Worm (Caenorhabditis elegans) whole organism, young adult: ENCODE results near the gene T22E5.6.

Experiments
- B0035.1 ChIP-seq: sonication (generic microtip); optimal IDR thresholded peaks from 2 replicates; lab custom pipeline; 2016; ENCODE audit warnings: missing genetic modification characterization, mild to moderate bottlenecking, missing compliant biosample characterization, missing genotype, missing genetic modification reagents
- F10E7.11 ChIP-seq: sonication (generic microtip); optimal IDR thresholded peaks from 2 replicates; lab custom pipeline; 2017; ENCODE audit warnings: mild to moderate bottlenecking, missing genetic modification characterization, moderate library complexity, missing compliant biosample characterization
- F23B12.7 ChIP-seq: sonication (generic microtip); optimal IDR thresholded peaks from 2 replicates; lab custom pipeline; 2017; ENCODE audit warnings: missing genetic modification characterization, mild to moderate bottlenecking, missing compliant biosample characterization, antibody characterized with exemption, moderate library complexity; ENCODE audit not compliant: insufficient read depth
- Y53F4B.3 ChIP-seq: fragments of 200-800 bp; sonication (Bioruptor generic); IDR thresholded peaks from 2 replicates; pipeline ENCODE4 v1.3.6; 2022; ENCODE audit warnings: missing genetic modification reagents, missing genetic modification characterization, missing compliant biosample characterization
- attf-3 ChIP-seq: fragments of 200-800 bp; sonication (Bioruptor generic); conservative IDR thresholded peaks from 2 replicates; pipeline ENCODE4 v1.3.6; 2022; ENCODE audit warnings: missing genetic modification reagents, missing genetic modification characterization, missing compliant biosample characterization
- ceh-91 ChIP-seq: fragments of 200-800 bp; sonication (Bioruptor generic); IDR thresholded peaks from 2 replicates; pipeline ENCODE4 v1.3.6; 2022; ENCODE audit warnings: missing genetic modification reagents, missing genetic modification characterization, missing compliant biosample characterization
- die-1 ChIP-seq: sonication (generic microtip); optimal IDR thresholded peaks from 2 replicates; lab custom pipeline; 2016; ENCODE audit warnings: missing genotype, mild to moderate bottlenecking, missing genetic modification characterization, missing compliant biosample characterization
- dpff-1 ChIP-seq: sonication (generic microtip); optimal IDR thresholded peaks from 2 replicates; lab custom pipeline; 2017; ENCODE audit warnings: mild to moderate bottlenecking, missing genetic modification characterization, missing compliant biosample characterization
- dpl-1 ChIP-seq: fragments of 150-350 bp; optimal IDR thresholded peaks from 2 replicates; lab custom pipeline; 2014; ENCODE audit warnings: missing biosample characterization, missing genetic modification reagents, missing genetic modification characterization
- hlh-26 ChIP-seq: fragments of 200-800 bp; sonication (Bioruptor generic); conservative IDR thresholded peaks from 2 replicates; pipeline ENCODE4 v1.3.6; 2022; ENCODE audit warnings: missing genetic modification reagents, missing genetic modification characterization, missing compliant biosample characterization
- let-526 ChIP-seq: fragments of 200-800 bp; sonication (Bioruptor generic); IDR thresholded peaks from 2 replicates; pipeline ENCODE4 v1.3.6; 2022; ENCODE audit warnings: missing genetic modification reagents, missing genetic modification characterization, missing compliant biosample characterization
- lsl-1 ChIP-seq: fragments of 200-800 bp; sonication (Bioruptor generic); optimal IDR thresholded peaks from 2 replicates; lab custom pipeline; 2018; ENCODE audit warnings: mild to moderate bottlenecking, missing genetic modification characterization, moderate library complexity, missing compliant biosample characterization
- nfya-2 ChIP-seq: fragments of 200-800 bp; sonication (Bioruptor generic); IDR thresholded peaks from 2 replicates; pipeline ENCODE4 v1.3.6; 2022; ENCODE audit warnings: missing genetic modification reagents, missing genetic modification characterization, missing compliant biosample characterization
- rec-8 ChIP-seq, 2 experiments: sonication (generic microtip); optimal IDR thresholded peaks; 2 replicates each; lab custom pipeline; 2016; ENCODE audit warnings: mild to moderate bottlenecking in 2 of 2, missing genetic modification characterization in 2 of 2, missing genetic modification reagents in 2 of 2, missing genotype in 2 of 2, missing biosample characterization in 1 of 2, missing compliant biosample characterization in 1 of 2, moderate library complexity in 1 of 2
- sea-2 ChIP-seq: fragments of 200-800 bp; sonication (Bioruptor generic); IDR thresholded peaks from 2 replicates; pipeline ENCODE4 v1.3.6; 2022; ENCODE audit warnings: missing genetic modification characterization, missing compliant biosample characterization

The T22E5.6 gene

DNA sequence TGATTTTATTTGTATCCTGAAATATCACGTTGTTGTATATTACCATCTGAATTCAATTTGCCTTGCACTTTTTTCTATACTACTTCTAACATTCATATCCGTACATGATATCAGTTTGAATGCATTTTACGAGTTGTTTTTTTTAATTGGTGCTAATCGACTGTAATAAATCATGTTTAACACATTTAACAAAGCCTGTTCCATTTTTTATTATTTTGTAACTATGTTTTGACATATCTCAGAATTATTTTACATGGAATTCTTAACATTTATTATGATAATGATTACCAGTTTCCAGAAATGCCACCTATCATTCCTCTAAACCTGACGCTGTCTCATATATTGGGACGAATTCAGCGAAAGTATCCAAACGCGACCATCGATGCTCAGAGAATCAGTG lies 50.5 kb downstream of the T22E5.6 start, which contains the start of gene C03B1.3:
C03B1.3 (plus strand) TSS at position 301 of the 400 bp plus-strand sequence.
- TF ChIP-seq dpl-1 (GFP tag; lab: Kevin White, UChicago) (no peak), lsl-1 (GFP tag; lab: Kevin White, UChicago) (no peak), rec-8 (tag; optimal IDR thresholded peaks at IDR 0.05; lab: Kevin White, UChicago) (no peak), F10E7.11 (tag; lab: Kevin White, UChicago) (no peak), dpff-1 (tag; lab: Kevin White, UChicago) (no peak), hlh-26 (no peak), attf-3 (GFP tag; lab: Robert Waterston, UW) (no peak), Y53F4B.3 (GFP tag; lab: Robert Waterston, UW) (no peak), F23B12.7 (no peak), B0035.1 (tag; lab: Kevin White, UChicago) (no peak), die-1 (tag; lab: Kevin White, UChicago) (no peak), sea-2 (GFP tag; lab: Robert Waterston, UW) (no peak)

ce11 chrX:6364196-6364595 lies 52.0 kb downstream of the T22E5.6 start, which contains the start of gene C03B1.4:
Gene C03B1.4, plus strand, starts transcription at chrX:6364496.
- TF ChIP-seq nfya-2 (GFP tag; lab: Robert Waterston, UW), result no peak
- no peak for TF ChIP-seq let-526 (GFP tag; lab: Robert Waterston, UW)
- TF ChIP-seq ceh-91 (GFP tag; lab: Robert Waterston, UW), result no peak
